Worm (Caenorhabditis elegans) whole organism, L4 larva: Measurements from ENCODE around the gene tmem-218.
A peak's percentile ranks its signal among the peaks of the same experiment; 100 is the strongest.

ENCODE experiments used
- D1046.2 ChIP-seq: fragments of 200-800 bp; sonication (Bioruptor generic); IDR thresholded peaks from 2 replicates; pipeline ENCODE4 v1.3.6; 2022; ENCODE audit warnings: missing genetic modification characterization, missing compliant biosample characterization
- F26F4.8 ChIP-seq: fragments of 200-800 bp; sonication (Bioruptor generic); conservative IDR thresholded peaks from 2 replicates; pipeline ENCODE4 v1.3.6; 2022; ENCODE audit warnings: missing genetic modification characterization, missing compliant biosample characterization
- F44E2.7 ChIP-seq: fragments of 200-800 bp; sonication (Bioruptor generic); IDR thresholded peaks from 2 replicates; pipeline ENCODE4 v2.1.2; 2022; ENCODE audit warnings: missing genetic modification characterization, missing compliant biosample characterization
- F49E8.2 ChIP-seq: sonication (generic microtip); optimal IDR thresholded peaks from 2 replicates; lab custom pipeline; 2016; ENCODE audit warnings: missing compliant biosample characterization, mild to moderate bottlenecking, missing genetic modification characterization, borderline replicate concordance
- T20F7.1 ChIP-seq: fragments of 200-800 bp; sonication (Bioruptor generic); optimal IDR thresholded peaks from 2 replicates; lab custom pipeline; 2018; ENCODE audit warnings: mild to moderate bottlenecking, missing genetic modification characterization, missing compliant biosample characterization
- Y105C5A.15 ChIP-seq: fragments of 200-800 bp; sonication (Bioruptor generic); IDR thresholded peaks from 2 replicates; pipeline ENCODE4 v1.3.6; 2022; ENCODE audit warnings: missing genetic modification characterization, missing compliant biosample characterization
- Y48G9A.11 ChIP-seq: fragments of 200-800 bp; sonication (Bioruptor generic); IDR thresholded peaks from 2 replicates; pipeline ENCODE4 v1.3.6; 2022; ENCODE audit warnings: missing genetic modification reagents, missing genetic modification characterization, missing compliant biosample characterization
- Y5F2A.4 ChIP-seq: fragments of 200-800 bp; sonication (Bioruptor generic); optimal IDR thresholded peaks from 2 replicates; lab custom pipeline; 2018; ENCODE audit warnings: mild to moderate bottlenecking, missing genetic modification characterization, missing compliant biosample characterization
- aha-1 ChIP-seq: fragments of 150-350 bp; peaks from one replicate; lab custom pipeline; 2014; ENCODE audit warnings: missing biosample characterization, missing genetic modification characterization
- ama-1 ChIP-seq: fragments of 150-350 bp; optimal IDR thresholded peaks from 2 replicates; lab custom pipeline; 2014; ENCODE audit warnings: inconsistent platforms, mixed read lengths
- arid-1 ChIP-seq: fragments of 200-800 bp; sonication (Bioruptor generic); conservative IDR thresholded peaks from 2 replicates; pipeline ENCODE4 v1.3.6; 2022; ENCODE audit warnings: missing genetic modification reagents, missing genetic modification characterization, missing compliant biosample characterization
- ceh-20 ChIP-seq: fragments of 200-800 bp; sonication (Bioruptor generic); IDR thresholded peaks from 2 replicates; pipeline ENCODE4 v1.3.6; 2022; ENCODE audit warnings: missing genetic modification reagents, missing genetic modification characterization, missing compliant biosample characterization
- ceh-62 ChIP-seq: sonication (generic microtip); optimal IDR thresholded peaks from 2 replicates; lab custom pipeline; 2017; ENCODE audit warnings: missing biosample characterization, missing genetic modification characterization
- cey-2 ChIP-seq: sonication (generic microtip); optimal IDR thresholded peaks from 3 replicates; lab custom pipeline; 2017; ENCODE audit warnings: missing genetic modification characterization, mild to moderate bottlenecking, missing compliant biosample characterization, antibody characterized with exemption, borderline replicate concordance; ENCODE audit not compliant: insufficient read depth
- ctbp-1 ChIP-seq: fragments of 200-800 bp; sonication (Bioruptor generic); IDR thresholded peaks from 2 replicates; pipeline ENCODE4 v1.3.6; 2022; ENCODE audit warnings: missing genetic modification reagents, missing genetic modification characterization, missing compliant biosample characterization
- daf-19 ChIP-seq: fragments of 200-800 bp; sonication (Bioruptor generic); conservative IDR thresholded peaks from 2 replicates; pipeline ENCODE4 v1.3.6; 2022; ENCODE audit warnings: missing genetic modification characterization, missing compliant biosample characterization
- dmd-9 ChIP-seq: fragments of 200-800 bp; sonication (Bioruptor generic); IDR thresholded peaks from 2 replicates; pipeline ENCODE4 v1.3.6; 2022; ENCODE audit warnings: missing genetic modification reagents, missing genetic modification characterization, missing compliant biosample characterization
- duxl-1 ChIP-seq: sonication (generic microtip); optimal IDR thresholded peaks from 2 replicates; lab custom pipeline; 2016; ENCODE audit warnings: mild to moderate bottlenecking, missing genetic modification characterization, moderate library complexity, missing compliant biosample characterization; ENCODE audit not compliant: poor library complexity
- dve-1 ChIP-seq: sonication (generic microtip); optimal IDR thresholded peaks from 2 replicates; lab custom pipeline; 2017; ENCODE audit warnings: antibody characterized with exemption, mild to moderate bottlenecking, missing genetic modification characterization, missing compliant biosample characterization; ENCODE audit not compliant: insufficient read depth
- egl-27 ChIP-seq: sonication (generic microtip); optimal IDR thresholded peaks from 3 replicates; lab custom pipeline; 2017; ENCODE audit warnings: missing biosample characterization, missing genetic modification reagents, missing genetic modification characterization
- egl-43 ChIP-seq: fragments of 200-800 bp; sonication (Bioruptor generic); IDR thresholded peaks from 2 replicates; pipeline ENCODE4 v1.3.6; 2022; ENCODE audit warnings: missing genetic modification reagents, missing genetic modification characterization, missing compliant biosample characterization
- fkh-10 ChIP-seq: fragments of 150-350 bp; optimal IDR thresholded peaks from 2 replicates; lab custom pipeline; 2014; ENCODE audit warnings: missing biosample characterization, missing genetic modification reagents, missing genetic modification characterization
- gei-8 ChIP-seq: fragments of 200-800 bp; sonication (Bioruptor generic); optimal IDR thresholded peaks from 2 replicates; lab custom pipeline; 2018; ENCODE audit warnings: mild to moderate bottlenecking, missing genetic modification characterization, missing compliant biosample characterization
- hlh-30 ChIP-seq: sonication (generic microtip); optimal IDR thresholded peaks from 2 replicates; lab custom pipeline; 2017; ENCODE audit warnings: antibody characterized with exemption, mild to moderate bottlenecking, missing genetic modification characterization, missing compliant biosample characterization; ENCODE audit not compliant: insufficient read depth
- jun-1 ChIP-seq: fragments of 150-350 bp; optimal IDR thresholded peaks from 2 replicates; lab custom pipeline; 2014; ENCODE audit warnings: missing biosample characterization, missing genetic modification reagents, missing genetic modification characterization
- lim-7 ChIP-seq: fragments of 200-800 bp; sonication (Bioruptor generic); IDR thresholded peaks from 2 replicates; pipeline ENCODE4 v1.3.6; 2022; ENCODE audit warnings: missing genetic modification characterization, missing compliant biosample characterization
- lir-3 ChIP-seq: sonication (generic microtip); optimal IDR thresholded peaks from 2 replicates; lab custom pipeline; 2016; ENCODE audit warnings: mild to moderate bottlenecking, missing genetic modification characterization, missing compliant biosample characterization
- lsy-2 ChIP-seq, 2 experiments: fragments of 150-350 bp in 1 of 2; sonication (generic microtip) in 1 of 2; optimal IDR thresholded peaks; 2 replicates each; lab custom pipeline; 2014 to 2017; ENCODE audit warnings: missing biosample characterization in 2 of 2, missing genetic modification characterization in 2 of 2
- madf-9 ChIP-seq: fragments of 200-800 bp; sonication (Bioruptor generic); conservative IDR thresholded peaks from 2 replicates; pipeline ENCODE4 v1.3.6; 2022; ENCODE audit warnings: missing genetic modification reagents, missing genetic modification characterization, missing compliant biosample characterization
- mdl-1 ChIP-seq, 2 experiments: fragments of 150-350 bp in 1 of 2; sonication (generic microtip) in 1 of 2; optimal IDR thresholded peaks; 2 replicates each; lab custom pipeline; 2014 to 2017; ENCODE audit warnings: missing biosample characterization in 2 of 2, missing genetic modification characterization in 2 of 2
- mep-1 ChIP-seq: fragments of 150-350 bp; sonication (generic microtip); optimal IDR thresholded peaks from 3 replicates; lab custom pipeline; 2014; ENCODE audit warnings: missing biosample characterization, missing genetic modification characterization
- nhr-11 ChIP-seq: fragments of 150-350 bp; optimal IDR thresholded peaks from 2 replicates; lab custom pipeline; 2014; ENCODE audit warnings: missing biosample characterization, missing genetic modification characterization
- nhr-111 ChIP-seq: fragments of 200-800 bp; sonication (Bioruptor generic); optimal IDR thresholded peaks from 2 replicates; lab custom pipeline; 2018; ENCODE audit warnings: mild to moderate bottlenecking, missing genetic modification characterization, missing compliant biosample characterization
- nhr-25 ChIP-seq: sonication (generic microtip); optimal IDR thresholded peaks from 2 replicates; lab custom pipeline; 2017; ENCODE audit warnings: missing genetic modification characterization, mild to moderate bottlenecking, missing compliant biosample characterization, antibody characterized with exemption, moderate library complexity, borderline replicate concordance; ENCODE audit not compliant: insufficient read depth
- nhr-6 ChIP-seq: fragments of 150-350 bp; optimal IDR thresholded peaks from 2 replicates; lab custom pipeline; 2014; ENCODE audit warnings: missing biosample characterization, missing genetic modification characterization
- nhr-77 ChIP-seq: fragments of 150-350 bp; optimal IDR thresholded peaks from 2 replicates; lab custom pipeline; 2014; ENCODE audit warnings: missing biosample characterization, missing genetic modification characterization
- pha-4 ChIP-seq, 2 experiments: fragments of 150-350 bp in 1 of 2; fragments of 200-800 bp in 1 of 2; sonication (Bioruptor generic) in 1 of 2; IDR thresholded peaks in 1 of 2; optimal IDR thresholded peaks in 1 of 2; 2 replicates each; pipeline versions ENCODE4 v1.3.6 to Lab custom; 2014 to 2022; ENCODE audit warnings: missing genetic modification characterization in 2 of 2, missing genetic modification reagents in 2 of 2, missing biosample characterization in 1 of 2, missing compliant biosample characterization in 1 of 2
- php-3 ChIP-seq: fragments of 200-800 bp; sonication (Bioruptor generic); IDR thresholded peaks from 2 replicates; pipeline ENCODE4 v1.3.6; 2022; ENCODE audit warnings: missing genetic modification reagents, missing genetic modification characterization, missing compliant biosample characterization
- pqm-1 ChIP-seq: sonication (generic microtip); optimal IDR thresholded peaks from 2 replicates; lab custom pipeline; 2017; ENCODE audit warnings: missing biosample characterization, missing genetic modification characterization
- saeg-2 ChIP-seq: fragments of 200-800 bp; sonication (Bioruptor generic); IDR thresholded peaks from 2 replicates; pipeline ENCODE4 v1.3.6; 2022; ENCODE audit warnings: missing genetic modification reagents, missing genetic modification characterization, missing compliant biosample characterization
- spr-3 ChIP-seq: fragments of 200-800 bp; sonication (Bioruptor generic); optimal IDR thresholded peaks from 2 replicates; lab custom pipeline; 2018; ENCODE audit warnings: mild to moderate bottlenecking, missing genetic modification characterization, missing compliant biosample characterization
- unc-62 ChIP-seq, 3 experiments: fragments of 150-350 bp in 1 of 3; sonication (generic microtip); optimal IDR thresholded peaks in 2 of 3; peaks in 1 of 3; 1 replicate in 1 of 3; 2 replicates in 2 of 3; lab custom pipeline; 2014 to 2017; ENCODE audit warnings: missing biosample characterization in 3 of 3, missing genetic modification characterization in 3 of 3, missing genetic modification reagents in 3 of 3, missing genotype in 1 of 3
- vab-7 ChIP-seq: fragments of 200-800 bp; sonication (Bioruptor generic); IDR thresholded peaks from 2 replicates; pipeline ENCODE4 v1.3.6; 2022; ENCODE audit warnings: missing genetic modification reagents, missing genetic modification characterization, missing compliant biosample characterization
- zfp-3 ChIP-seq: fragments of 200-800 bp; sonication (Bioruptor generic); conservative IDR thresholded peaks from 2 replicates; pipeline ENCODE4 v1.3.6; 2022; ENCODE audit warnings: missing genetic modification reagents, missing genetic modification characterization, missing compliant biosample characterization

tmem-218 gene

DNA sequence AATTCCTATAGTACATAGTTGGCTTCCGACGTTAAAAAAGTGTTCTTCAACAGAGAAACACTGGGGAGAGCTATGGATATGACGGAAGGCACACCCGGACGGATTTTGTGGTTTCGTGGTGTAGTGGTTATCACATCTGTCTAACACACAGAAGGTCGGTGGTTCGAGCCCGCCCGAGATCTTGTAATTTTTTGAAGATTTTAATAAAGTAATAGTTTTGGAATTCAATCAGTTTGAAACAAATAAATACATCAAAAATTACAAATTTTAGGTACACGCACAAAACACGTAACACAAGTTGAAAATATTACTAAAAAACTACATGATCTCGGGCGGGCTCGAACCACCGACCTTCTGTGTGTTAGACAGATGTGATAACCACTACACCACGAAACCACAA is 38.3 kb upstream of the tmem-218 start (continued):
- TF ChIP-seq dmd-9 (GFP tag; lab: Robert Waterston, UW) (0 out of 2 replicates have a peak, but pooled peaks have one; percentile 16), nhr-6 (no peak), vab-7 (GFP tag; lab: Robert Waterston, UW) (peak; percentile 63), saeg-2 (GFP tag; lab: Robert Waterston, UW) (0 out of 2 replicates have a peak, but pooled peaks have one; percentile 20), dve-1 (tag; lab: Kevin White, UChicago) (peak; percentile 33), mep-1 (tag; lab: Kevin White, UChicago) (peak; percentile 1), zfp-3 (0 out of 2 replicates have a peak, but pooled peaks have one; percentile 11), ama-1 (lab: Kevin White, UChicago) (no peak), Y105C5A.15 (GFP tag; lab: Robert Waterston, UW) (no peak), Y5F2A.4 (GFP tag; lab: Kevin White, UChicago) (no peak), D1046.2 (GFP tag; lab: Robert Waterston, UW) (no peak), nhr-77 (no peak), mdl-1 (tag; optimal IDR thresholded peaks at IDR 0.05; lab: Kevin White, UChicago) (no peak), lim-7 (peak; percentile 78), lir-3 (tag; lab: Kevin White, UChicago) (no peak), cey-2 (no peak), hlh-30 (tag; lab: Kevin White, UChicago) (peak; percentile 5), ctbp-1 (GFP tag; lab: Robert Waterston, UW) (peak; percentile 67; the same call in 1 of the 2 replicates), madf-9 (GFP tag; lab: Robert Waterston, UW) (peak; percentile 56; the same call in 1 of the 2 replicates), spr-3 (GFP tag; lab: Kevin White, UChicago) (no peak), nhr-11 (no peak), T20F7.1 (GFP tag; lab: Kevin White, UChicago) (no peak), php-3 (GFP tag; lab: Robert Waterston, UW) (0 out of 2 replicates have a peak, but pooled peaks have one; percentile 29), fkh-10 (GFP tag; lab: Kevin White, UChicago) (no peak), Y48G9A.11 (GFP tag; lab: Robert Waterston, UW) (peak; percentile 72; the same call in 1 of the 2 replicates), egl-43 (GFP tag; lab: Robert Waterston, UW) (peak; percentile 78), daf-19 (0 out of 2 replicates have a peak, but pooled peaks have one; percentile 44), lsy-2 (tag; optimal IDR thresholded peaks at IDR 0.05; lab: Kevin White, UChicago) (no peak)

DNA sequence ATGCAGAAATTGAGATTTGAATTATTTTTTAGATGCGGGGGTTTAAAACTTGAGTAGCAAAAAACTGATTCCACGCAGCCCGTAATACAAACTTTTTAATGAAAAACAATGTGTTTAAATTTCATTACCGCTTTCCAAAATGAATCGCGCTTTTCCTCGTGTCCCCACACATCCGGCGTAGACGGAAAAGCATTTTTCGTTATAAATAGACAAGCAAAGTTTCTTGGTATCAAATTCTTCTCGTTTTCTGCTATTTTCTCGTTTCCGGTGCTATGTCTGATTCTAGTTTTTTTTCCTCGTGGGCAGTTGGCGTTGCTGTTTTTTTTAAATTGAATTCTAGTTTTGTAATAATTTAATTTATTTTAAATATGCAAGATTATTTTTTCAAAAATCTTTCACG is 36.5 kb upstream of the tmem-218 start:
- peak; percentile 63 for TF ChIP-seq aha-1
- no peak for TF ChIP-seq jun-1 (tag; lab: Kevin White, UChicago)

DNA sequence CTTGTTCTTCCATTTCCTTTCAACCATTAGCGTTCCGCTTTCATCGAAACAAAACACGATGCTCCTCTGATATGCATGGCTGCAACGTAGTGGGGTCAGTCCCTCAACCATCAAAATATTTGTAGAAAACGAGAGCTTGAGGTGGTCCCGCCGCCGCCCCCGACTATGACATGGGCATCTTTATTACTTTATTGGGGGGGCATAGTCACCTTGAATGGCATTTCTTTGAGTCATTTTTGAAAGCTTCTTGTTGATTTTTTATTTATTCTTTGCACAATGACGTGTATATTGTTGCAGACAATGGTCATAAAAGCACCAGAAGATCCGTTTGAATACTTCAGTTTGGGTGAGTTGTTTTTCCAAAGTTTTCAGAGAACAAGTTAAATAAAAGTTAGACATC is 35.2 kb upstream of the tmem-218 start, which contains the start of gene ncs-7:
Gene ncs-7, plus strand, starts transcription at position 301 of the 400 bp plus-strand sequence.
- TF ChIP-seq ceh-62 (no peak), pqm-1 (tag; lab: Kevin White, UChicago) (no peak), nhr-25 (tag; lab: Kevin White, UChicago) (no peak), gei-8 (GFP tag; lab: Kevin White, UChicago) (no peak), nhr-6 (no peak), ceh-20 (GFP tag; lab: Robert Waterston, UW) (no peak), nhr-111 (GFP tag; lab: Kevin White, UChicago) (no peak)

DNA sequence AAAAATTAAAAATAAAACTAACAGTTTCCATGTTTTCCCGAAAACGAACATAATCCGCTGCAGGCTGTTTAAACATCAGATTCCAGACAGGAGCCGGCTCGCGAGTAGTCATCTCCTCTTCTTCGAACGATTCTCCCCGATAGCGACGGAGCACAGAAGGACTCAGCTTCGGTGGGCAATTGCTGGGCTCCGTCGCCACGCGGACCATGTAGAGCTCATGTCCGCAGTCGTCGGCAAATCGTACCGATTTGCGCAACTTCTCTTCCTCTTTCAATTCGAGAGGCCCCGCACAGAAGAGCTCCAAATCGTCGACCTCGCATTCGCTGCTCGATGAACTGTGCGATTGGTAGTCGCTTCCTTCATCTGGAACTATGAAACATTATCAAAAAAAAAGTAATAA is 24.2 kb upstream of the tmem-218 start:
- TF ChIP-seq fkh-10 (GFP tag; lab: Kevin White, UChicago) (no peak), egl-27 (tag; lab: Kevin White, UChicago) (no peak), pha-4 (GFP tag; IDR thresholded peaks at IDR 0.05; lab: Robert Waterston, UW) (no peak), pha-4 (tag; optimal IDR thresholded peaks at IDR 0.05; lab: Kevin White, UChicago) (no peak), duxl-1 (tag; lab: Kevin White, UChicago) (no peak), arid-1 (GFP tag; lab: Robert Waterston, UW) (no peak), aha-1 (peak; percentile 79), D1046.2 (GFP tag; lab: Robert Waterston, UW) (0 out of 2 replicates have a peak, but pooled peaks have one; percentile 65), F44E2.7 (GFP tag; lab: Robert Waterston, UW) (no peak), F49E8.2 (tag; lab: Kevin White, UChicago) (no peak), nhr-25 (tag; lab: Kevin White, UChicago) (no peak), F26F4.8 (GFP tag; lab: Robert Waterston, UW) (no peak), unc-62 (GFP tag; optimal IDR thresholded peaks at IDR 0.05 in 1 of 2; lab: Kevin White, UChicago) (peak in 1 of 2 experiments; percentile 79), unc-62 (tag; optimal IDR thresholded peaks at IDR 0.05; lab: Kevin White, UChicago) (no peak)
